Worm (Caenorhabditis elegans) whole organism, midembryonic: ENCODE results near the gene mob-2.
A peak's percentile ranks its signal among the peaks of the same experiment; 100 is the strongest.

ENCODE experiments used
- T22C8.4 ChIP-seq: fragments of 200-800 bp; sonication (Bioruptor generic); IDR thresholded peaks from 2 replicates; pipeline ENCODE4 v1.3.6; 2022; ENCODE audit warnings: missing genetic modification characterization, missing compliant biosample characterization
- cog-1 ChIP-seq: sonication (generic microtip); optimal IDR thresholded peaks from 2 replicates; lab custom pipeline; 2016; ENCODE audit warnings: missing genetic modification characterization, missing compliant biosample characterization
- flt-1 ChIP-seq: fragments of 200-800 bp; sonication (Bioruptor generic); IDR thresholded peaks from 2 replicates; pipeline ENCODE4 v1.3.6; 2022; ENCODE audit warnings: missing genetic modification characterization, missing compliant biosample characterization
- klf-2 ChIP-seq: fragments of 200-800 bp; sonication (Bioruptor generic); conservative IDR thresholded peaks from 2 replicates; pipeline ENCODE4 v1.3.6; 2022; ENCODE audit warnings: missing genetic modification reagents, missing genetic modification characterization, missing compliant biosample characterization
- med-1 ChIP-seq: sonication (generic microtip); optimal IDR thresholded peaks from 2 replicates; lab custom pipeline; 2017; ENCODE audit warnings: missing genetic modification characterization, mild to moderate bottlenecking, missing compliant biosample characterization, antibody characterized with exemption, missing genetic modification reagents; ENCODE audit not compliant: insufficient read depth
- ref-1 ChIP-seq: fragments of 200-800 bp; sonication (Bioruptor generic); conservative IDR thresholded peaks from 2 replicates; pipeline ENCODE4 v1.3.6; 2022; ENCODE audit warnings: missing genetic modification reagents, missing genetic modification characterization, missing compliant biosample characterization
- tab-1 ChIP-seq: fragments of 200-800 bp; sonication (Bioruptor generic); IDR thresholded peaks from 2 replicates; pipeline ENCODE4 v1.3.6; 2022; ENCODE audit warnings: missing genetic modification characterization, missing compliant biosample characterization
- ztf-23 ChIP-seq: fragments of 200-800 bp; sonication (Bioruptor generic); IDR thresholded peaks from 2 replicates; pipeline ENCODE4 v1.3.6; 2022; ENCODE audit warnings: missing genetic modification reagents, missing genetic modification characterization, missing compliant biosample characterization
- ztf-29 ChIP-seq: fragments of 200-800 bp; sonication (Bioruptor generic); IDR thresholded peaks from 2 replicates; pipeline ENCODE4 v1.3.6; 2022; ENCODE audit warnings: missing genetic modification reagents, missing genetic modification characterization, missing compliant biosample characterization

- no peak for TF ChIP-seq cog-1
- TF ChIP-seq ztf-23 (GFP tag; lab: Robert Waterston, UW), result no peak
- no peak for TF ChIP-seq flt-1 (GFP tag; lab: Robert Waterston, UW)
- no peak for TF ChIP-seq ztf-29
- TF ChIP-seq med-1 (GFP tag; lab: Kevin White, UChicago), result no peak
- no peak for TF ChIP-seq klf-2 (GFP tag; lab: Robert Waterston, UW)
- TF ChIP-seq ref-1 (GFP tag; lab: Robert Waterston, UW), result no peak
- peak; percentile 42; the same call in 1 of the 2 replicates for TF ChIP-seq T22C8.4 (GFP tag; lab: Robert Waterston, UW)
- no peak for TF ChIP-seq tab-1 (GFP tag; lab: Robert Waterston, UW)
Observed at ce11 chrX:13119900-13120299, 50.0 kb downstream of the mob-2 start.
